Fruit fly (Drosophila melanogaster): ENCODE results near the gene CG31106.

CG31106 gene

dm6 chr3R:25249145-25250141 is 33.3 kb downstream of the CG31106 start, which contains the start of gene Nup358 (continued):
- peak; percentile 98 for TF ChIP-seq CG34224 (GFP tag; IDR thresholded peaks at IDR 0.05; ENCODE audit: partially characterized antibody)
- TF ChIP-seq amos (GFP tag; IDR thresholded peaks at IDR 0.05; ENCODE audit: partially characterized antibody) = peak; percentile 99
- TF ChIP-seq ATbp (GFP tag; optimal IDR thresholded peaks at IDR 0.05) = no peak
- TF ChIP-seq sd (tag; optimal IDR thresholded peaks at IDR 0.05) = peak; percentile 64
- no peak for TF ChIP-seq CG3407 (GFP tag; optimal IDR thresholded peaks at IDR 0.05)
- TF ChIP-seq row (GFP tag; IDR thresholded peaks at IDR 0.05) = peak; percentile 64
- TF ChIP-seq CG16813 (GFP tag; IDR thresholded peaks at IDR 0.05; ENCODE audit: partially characterized antibody) = peak; percentile 98
- TF ChIP-seq CG15011 (GFP tag; optimal IDR thresholded peaks at IDR 0.05) = no peak
- TF ChIP-seq stwl (tag; optimal IDR thresholded peaks at IDR 0.05) = peak; percentile 62
- TF ChIP-seq Sry-β (GFP tag; optimal IDR thresholded peaks at IDR 0.05) = no peak
- no peak for TF ChIP-seq CG18764 (GFP tag; optimal IDR thresholded peaks at IDR 0.05)
- no peak for TF ChIP-seq repo (GFP tag; optimal IDR thresholded peaks at IDR 0.05)
- TF ChIP-seq knrl (GFP tag; IDR thresholded peaks at IDR 0.05; ENCODE audit: partially characterized antibody) = peak; percentile 98
- TF ChIP-seq dmrt11E (tag; optimal IDR thresholded peaks at IDR 0.05) = no peak
- peak; percentile 73 for TF ChIP-seq phol (tag; optimal IDR thresholded peaks at IDR 0.05)
- peak; percentile 99 for TF ChIP-seq bbx (GFP tag; IDR thresholded peaks at IDR 0.05; ENCODE audit: partially characterized antibody)
- TF ChIP-seq dm (GFP tag; optimal IDR thresholded peaks at IDR 0.05) = peak; percentile 21
- TF ChIP-seq Sry-δ (GFP tag; optimal IDR thresholded peaks at IDR 0.05) = peak; percentile 91
- peak; percentile 34 for TF ChIP-seq grau (tag; optimal IDR thresholded peaks at IDR 0.05)
- peak; percentile 25 for TF ChIP-seq CG18262 (tag; optimal IDR thresholded peaks at IDR 0.05)
- TF ChIP-seq ato (GFP tag; IDR thresholded peaks at IDR 0.05; ENCODE audit: partially characterized antibody) = peak; percentile 99
- peak; percentile 90 for TF ChIP-seq sna (GFP tag; IDR thresholded peaks at IDR 0.05; ENCODE audit: partially characterized antibody)
- TF ChIP-seq CG17912 (GFP tag; optimal IDR thresholded peaks at IDR 0.05) = no peak
- TF ChIP-seq pzg (GFP tag; optimal IDR thresholded peaks at IDR 0.05) = peak; percentile 72
- TF ChIP-seq CG6272 (GFP tag; IDR thresholded peaks at IDR 0.05) = no peak
- TF ChIP-seq mld (GFP tag; IDR thresholded peaks at IDR 0.05; ENCODE audit: partially characterized antibody) = peak; percentile 97
- TF ChIP-seq hb (GFP tag; IDR thresholded peaks at IDR 0.05; ENCODE audit: partially characterized antibody) = peak; percentile 99
- peak; percentile 97 for TF ChIP-seq CG13287 (GFP tag; IDR thresholded peaks at IDR 0.05; ENCODE audit: partially characterized antibody)
- TF ChIP-seq CG17186 (GFP tag; optimal IDR thresholded peaks at IDR 0.05) = peak; percentile 58
- TF ChIP-seq CG18476 (GFP tag; optimal IDR thresholded peaks at IDR 0.05) = no peak
- peak; percentile 72 for TF ChIP-seq Med (GFP tag)
- no peak for TF ChIP-seq Meics (GFP tag; optimal IDR thresholded peaks at IDR 0.05)
- peak; percentile 34 for TF ChIP-seq YL-1 (GFP tag; optimal IDR thresholded peaks at IDR 0.05)
- no peak for TF ChIP-seq NC2α (GFP tag; optimal IDR thresholded peaks at IDR 0.05)
- peak; percentile 96 for TF ChIP-seq Doc3 (GFP tag; IDR thresholded peaks at IDR 0.05; ENCODE audit: partially characterized antibody)
- peak; percentile 97 for TF ChIP-seq nerfin-2 (GFP tag; IDR thresholded peaks at IDR 0.05; ENCODE audit: partially characterized antibody)
- no peak for TF ChIP-seq ewg (GFP tag; optimal IDR thresholded peaks at IDR 0.05)
- peak; percentile 99 for TF ChIP-seq CG6791 (GFP tag; IDR thresholded peaks at IDR 0.05; ENCODE audit: partially characterized antibody)
- peak; percentile 5 for TF ChIP-seq pho (GFP tag; optimal IDR thresholded peaks at IDR 0.05)
- TF ChIP-seq CG14965 (GFP tag; optimal IDR thresholded peaks at IDR 0.05; ENCODE audit: borderline replicate concordance) = no peak
- peak; percentile 85 for TF ChIP-seq cg (GFP tag; optimal IDR thresholded peaks at IDR 0.05)
- TF ChIP-seq seq (GFP tag; IDR thresholded peaks at IDR 0.05) = no peak
- peak; percentile 70 for TF ChIP-seq CG15479 (GFP tag; optimal IDR thresholded peaks at IDR 0.05)
- no peak for TF ChIP-seq scrt (GFP tag; optimal IDR thresholded peaks at IDR 0.05)
- TF ChIP-seq CG15073 (GFP tag; optimal IDR thresholded peaks at IDR 0.05) = no peak
- TF ChIP-seq CG31224 (GFP tag; IDR thresholded peaks at IDR 0.05) = no peak

All from whole organism, embryonic.